Worm (Caenorhabditis elegans) whole organism, young adult: Measurements from ENCODE around the gene daao-1.

Experiments
- B0019.2 ChIP-seq: fragments of 200-800 bp; sonication (Bioruptor generic); conservative IDR thresholded peaks from 2 replicates; pipeline ENCODE4 v1.3.6; 2022; ENCODE audit warnings: missing genetic modification reagents, missing genetic modification characterization, missing compliant biosample characterization
- B0336.3 ChIP-seq: fragments of 200-800 bp; sonication (Bioruptor generic); IDR thresholded peaks from 2 replicates; pipeline ENCODE4 v1.3.6; 2022; ENCODE audit warnings: missing genetic modification characterization, missing compliant biosample characterization
- C06A6.2 ChIP-seq: fragments of 200-800 bp; sonication (Bioruptor generic); conservative IDR thresholded peaks from 2 replicates; pipeline ENCODE4 v1.3.6; 2022; ENCODE audit warnings: missing genetic modification characterization, missing compliant biosample characterization
- C17E4.6 ChIP-seq: fragments of 200-800 bp; sonication (Bioruptor generic); IDR thresholded peaks from 2 replicates; pipeline ENCODE4 v1.3.6; 2022; ENCODE audit warnings: missing genetic modification reagents, missing genetic modification characterization, missing compliant biosample characterization
- F33H1.4 ChIP-seq: fragments of 200-800 bp; sonication (Bioruptor generic); IDR thresholded peaks from 2 replicates; pipeline ENCODE4 v1.3.6; 2022; ENCODE audit warnings: missing genetic modification reagents, missing genetic modification characterization, missing compliant biosample characterization
- F49E8.2 ChIP-seq: sonication (generic microtip); optimal IDR thresholded peaks from 3 replicates; lab custom pipeline; 2017; ENCODE audit warnings: missing genetic modification characterization, mild to moderate bottlenecking, missing compliant biosample characterization, antibody characterized with exemption, moderate library complexity; ENCODE audit not compliant: insufficient read depth
- F52B5.7 ChIP-seq: sonication (generic microtip); optimal IDR thresholded peaks from 2 replicates; lab custom pipeline; 2016; ENCODE audit warnings: mild to moderate bottlenecking, missing genetic modification characterization, missing compliant biosample characterization
- F57C9.4 ChIP-seq: sonication (generic microtip); optimal IDR thresholded peaks from 2 replicates; lab custom pipeline; 2017; ENCODE audit warnings: mild to moderate bottlenecking, missing genetic modification characterization, missing compliant biosample characterization
- T07F8.4 ChIP-seq: sonication (generic microtip); optimal IDR thresholded peaks from 2 replicates; lab custom pipeline; 2016; ENCODE audit warnings: mild to moderate bottlenecking, missing genetic modification characterization, moderate library complexity, missing compliant biosample characterization
- T26A5.8 ChIP-seq: sonication (generic microtip); optimal IDR thresholded peaks from 2 replicates; lab custom pipeline; 2016; ENCODE audit warnings: missing genetic modification characterization, missing compliant biosample characterization
- Y79H2A.3 ChIP-seq: fragments of 200-800 bp; sonication (Bioruptor generic); conservative IDR thresholded peaks from 2 replicates; pipeline ENCODE4 v1.3.6; 2022; ENCODE audit warnings: missing genetic modification reagents, missing genetic modification characterization, missing compliant biosample characterization
- ZK185.1 ChIP-seq: sonication (generic microtip); optimal IDR thresholded peaks from 2 replicates; lab custom pipeline; 2016; ENCODE audit warnings: mild to moderate bottlenecking, missing genetic modification characterization, missing compliant biosample characterization; ENCODE audit not compliant: poor library complexity, severe bottlenecking
- aptf-2 ChIP-seq: fragments of 200-800 bp; sonication (Bioruptor generic); conservative IDR thresholded peaks from 2 replicates; pipeline ENCODE4 v1.3.6; 2022; ENCODE audit warnings: missing genetic modification reagents, missing genetic modification characterization, missing compliant biosample characterization
- attf-3 ChIP-seq: fragments of 200-800 bp; sonication (Bioruptor generic); conservative IDR thresholded peaks from 2 replicates; pipeline ENCODE4 v1.3.6; 2022; ENCODE audit warnings: missing genetic modification reagents, missing genetic modification characterization, missing compliant biosample characterization
- attf-5 ChIP-seq: fragments of 200-800 bp; sonication (Bioruptor generic); optimal IDR thresholded peaks from 2 replicates; lab custom pipeline; 2018; ENCODE audit warnings: mild to moderate bottlenecking, missing genetic modification characterization, missing compliant biosample characterization
- bed-1 ChIP-seq: fragments of 200-800 bp; sonication (Bioruptor generic); IDR thresholded peaks from 2 replicates; pipeline ENCODE4 v1.3.6; 2022; ENCODE audit warnings: missing genetic modification reagents, missing genetic modification characterization, missing compliant biosample characterization
- bed-2 ChIP-seq: fragments of 200-800 bp; sonication (Bioruptor generic); IDR thresholded peaks from 2 replicates; pipeline ENCODE4 v1.3.6; 2022; ENCODE audit warnings: missing genetic modification reagents, missing genetic modification characterization, missing compliant biosample characterization
- ccch-3 ChIP-seq: fragments of 200-800 bp; sonication (Bioruptor generic); optimal IDR thresholded peaks from 2 replicates; lab custom pipeline; 2018; ENCODE audit warnings: mild to moderate bottlenecking, missing genetic modification characterization, missing compliant biosample characterization
- cebp-2 ChIP-seq: fragments of 200-800 bp; sonication (Bioruptor generic); IDR thresholded peaks from 2 replicates; pipeline ENCODE4 v1.3.6; 2022; ENCODE audit warnings: missing genetic modification characterization, missing compliant biosample characterization
- ceh-58 ChIP-seq: fragments of 200-800 bp; sonication (Bioruptor generic); IDR thresholded peaks from 2 replicates; pipeline ENCODE4 v1.3.6; 2022; ENCODE audit warnings: missing genetic modification characterization, missing compliant biosample characterization
- dox-1 ChIP-seq: fragments of 200-800 bp; sonication (Bioruptor generic); IDR thresholded peaks from 2 replicates; pipeline ENCODE4 v1.3.6; 2022; ENCODE audit warnings: missing genetic modification reagents, missing genetic modification characterization, missing compliant biosample characterization
- efl-1 ChIP-seq: fragments of 150-350 bp; optimal IDR thresholded peaks from 2 replicates; lab custom pipeline; 2014; ENCODE audit warnings: missing biosample characterization, missing genetic modification reagents, missing genetic modification characterization
- egrh-3 ChIP-seq: fragments of 200-800 bp; sonication (Bioruptor generic); IDR thresholded peaks from 2 replicates; pipeline ENCODE4 v1.3.6; 2022; ENCODE audit warnings: missing genetic modification reagents, missing genetic modification characterization, missing compliant biosample characterization
- ekl-4 ChIP-seq: fragments of 200-800 bp; sonication (Bioruptor generic); IDR thresholded peaks from 2 replicates; pipeline ENCODE4 v1.3.6; 2022; ENCODE audit warnings: missing genetic modification reagents, missing genetic modification characterization, missing compliant biosample characterization
- fkh-3 ChIP-seq: sonication (generic microtip); optimal IDR thresholded peaks from 2 replicates; lab custom pipeline; 2016; ENCODE audit warnings: mild to moderate bottlenecking, missing genetic modification characterization, missing compliant biosample characterization
- him-1 ChIP-seq: sonication (generic microtip); optimal IDR thresholded peaks from 2 replicates; lab custom pipeline; 2016; ENCODE audit warnings: missing genotype, missing genetic modification reagents, missing genetic modification characterization, missing compliant biosample characterization
- hlh-26 ChIP-seq: fragments of 200-800 bp; sonication (Bioruptor generic); conservative IDR thresholded peaks from 2 replicates; pipeline ENCODE4 v1.3.6; 2022; ENCODE audit warnings: missing genetic modification reagents, missing genetic modification characterization, missing compliant biosample characterization
- hmg-1.2 ChIP-seq: fragments of 200-800 bp; sonication (Bioruptor generic); IDR thresholded peaks from 2 replicates; pipeline ENCODE4 v1.3.6; 2022; ENCODE audit warnings: missing genetic modification reagents, missing genetic modification characterization, missing compliant biosample characterization
- hrde-1 ChIP-seq: sonication (generic microtip); optimal IDR thresholded peaks from 2 replicates; lab custom pipeline; 2016; ENCODE audit warnings: missing genetic modification characterization, mild to moderate bottlenecking, missing compliant biosample characterization, moderate library complexity, missing genotype, missing genetic modification reagents, borderline replicate concordance
- lag-1 ChIP-seq: fragments of 200-800 bp; sonication (Bioruptor generic); IDR thresholded peaks from 2 replicates; pipeline ENCODE4 v1.3.6; 2022; ENCODE audit warnings: missing genetic modification reagents, missing genetic modification characterization, missing compliant biosample characterization
- let-526 ChIP-seq: fragments of 200-800 bp; sonication (Bioruptor generic); IDR thresholded peaks from 2 replicates; pipeline ENCODE4 v1.3.6; 2022; ENCODE audit warnings: missing genetic modification reagents, missing genetic modification characterization, missing compliant biosample characterization
- let-607 ChIP-seq, 2 experiments: fragments of 200-800 bp in 1 of 2; sonication (Bioruptor generic) in 1 of 2; sonication (generic microtip) in 1 of 2; optimal IDR thresholded peaks; 2 replicates each; lab custom pipeline; 2016 to 2018; ENCODE audit warnings: mild to moderate bottlenecking in 2 of 2, missing compliant biosample characterization in 2 of 2, missing genetic modification characterization in 2 of 2, moderate library complexity in 2 of 2, missing genotype in 1 of 2
- lin-40 ChIP-seq: sonication (generic microtip); optimal IDR thresholded peaks from 2 replicates; lab custom pipeline; 2016; ENCODE audit warnings: missing genetic modification characterization, mild to moderate bottlenecking, missing compliant biosample characterization, missing genotype, missing genetic modification reagents
- lin-54 ChIP-seq: fragments of 200-800 bp; sonication (Bioruptor generic); optimal IDR thresholded peaks from 2 replicates; lab custom pipeline; 2018; ENCODE audit warnings: mild to moderate bottlenecking, missing genetic modification characterization, missing compliant biosample characterization
- lsy-27 ChIP-seq: sonication (generic microtip); optimal IDR thresholded peaks from 2 replicates; lab custom pipeline; 2017; ENCODE audit warnings: missing genetic modification characterization, mild to moderate bottlenecking, missing compliant biosample characterization, antibody characterized with exemption, missing genotype, borderline replicate concordance; ENCODE audit not compliant: insufficient read depth
- madf-10 ChIP-seq: sonication (generic microtip); optimal IDR thresholded peaks from 2 replicates; lab custom pipeline; 2016; ENCODE audit warnings: mild to moderate bottlenecking, missing genetic modification characterization, missing compliant biosample characterization
- madf-6 ChIP-seq: fragments of 200-800 bp; sonication (Bioruptor generic); IDR thresholded peaks from 2 replicates; pipeline ENCODE4 v1.3.6; 2022; ENCODE audit warnings: missing genetic modification reagents, missing genetic modification characterization, missing compliant biosample characterization
- mel-28 ChIP-seq: sonication (generic microtip); optimal IDR thresholded peaks from 2 replicates; lab custom pipeline; 2016; ENCODE audit warnings: borderline replicate concordance, mild to moderate bottlenecking, missing genetic modification characterization, missing compliant biosample characterization
- mxl-1 ChIP-seq: sonication (generic microtip); optimal IDR thresholded peaks from 2 replicates; lab custom pipeline; 2016; ENCODE audit warnings: missing genetic modification characterization, missing compliant biosample characterization
- rcor-1 ChIP-seq: fragments of 200-800 bp; sonication (Bioruptor generic); IDR thresholded peaks from 2 replicates; pipeline ENCODE4 v1.3.6; 2022; ENCODE audit warnings: missing genetic modification reagents, missing genetic modification characterization, missing compliant biosample characterization
- repo-1 ChIP-seq: sonication (generic microtip); optimal IDR thresholded peaks from 2 replicates; lab custom pipeline; 2017; ENCODE audit warnings: mild to moderate bottlenecking, missing genetic modification characterization, missing compliant biosample characterization
- sdz-38 ChIP-seq: sonication (generic microtip); optimal IDR thresholded peaks from 2 replicates; lab custom pipeline; 2016; ENCODE audit warnings: missing genotype, missing genetic modification characterization, missing compliant biosample characterization
- ztf-25 ChIP-seq: fragments of 200-800 bp; sonication (Bioruptor generic); IDR thresholded peaks from 2 replicates; pipeline ENCODE4 v1.3.6; 2022; ENCODE audit warnings: missing genetic modification reagents, missing genetic modification characterization, missing compliant biosample characterization
- ztf-26 ChIP-seq: sonication (generic microtip); optimal IDR thresholded peaks from 2 replicates; lab custom pipeline; 2017; ENCODE audit warnings: missing genetic modification characterization, missing compliant biosample characterization
- ztf-3 ChIP-seq: fragments of 200-800 bp; sonication (Bioruptor generic); optimal IDR thresholded peaks from 2 replicates; lab custom pipeline; 2018; ENCODE audit warnings: mild to moderate bottlenecking, missing genetic modification characterization, missing compliant biosample characterization
- ztf-6 ChIP-seq: fragments of 200-800 bp; sonication (Bioruptor generic); IDR thresholded peaks from 2 replicates; pipeline ENCODE4 v1.3.6; 2022; ENCODE audit warnings: missing genetic modification reagents, missing genetic modification characterization, missing compliant biosample characterization

Gene daao-1

ce11 chrIV:2601988-2602861, 11.8 kb upstream of the daao-1 start:
- TF ChIP-seq rcor-1: peak; percentile 88
- TF ChIP-seq efl-1: peak; percentile 49
- TF ChIP-seq hlh-26 (GFP tag; lab: Robert Waterston, UW): no peak
- no peak for TF ChIP-seq T26A5.8 (tag; lab: Kevin White, UChicago)
- TF ChIP-seq mxl-1 (tag; lab: Kevin White, UChicago): no peak
- TF ChIP-seq hrde-1 (tag; lab: Kevin White, UChicago): no peak
- no peak for TF ChIP-seq sdz-38
- TF ChIP-seq lin-54 (GFP tag; lab: Kevin White, UChicago): peak; percentile 94
- no peak for TF ChIP-seq ceh-58
- peak; percentile 77 for TF ChIP-seq mel-28 (tag; lab: Kevin White, UChicago)
- peak; percentile 44; the same call in 1 of the 2 replicates for TF ChIP-seq egrh-3 (GFP tag; lab: Robert Waterston, UW)
- TF ChIP-seq ztf-6 (GFP tag; lab: Robert Waterston, UW): peak; percentile 74; the same call in 1 of the 2 replicates
- TF ChIP-seq lag-1 (GFP tag; lab: Robert Waterston, UW): no peak
- peak; percentile 79; the same call in 1 of the 2 replicates for TF ChIP-seq cebp-2 (GFP tag; lab: Robert Waterston, UW)
- no peak for TF ChIP-seq him-1
- TF ChIP-seq let-607 (tag; optimal IDR thresholded peaks at IDR 0.05; lab: Kevin White, UChicago): peak; percentile 78 to 93
- TF ChIP-seq Y79H2A.3 (GFP tag; lab: Robert Waterston, UW): peak; percentile 71; the same call in 1 of the 2 replicates
- TF ChIP-seq lin-40 (tag; lab: Kevin White, UChicago): peak; percentile 97
- TF ChIP-seq ZK185.1 (tag; lab: Kevin White, UChicago): peak; percentile 94
- TF ChIP-seq aptf-2 (GFP tag; lab: Robert Waterston, UW): peak; percentile 54; the same call in 1 of the 2 replicates
- peak; percentile 92 for TF ChIP-seq ztf-3
- peak; percentile 75 for TF ChIP-seq F57C9.4 (tag; lab: Kevin White, UChicago)
- no peak for TF ChIP-seq ccch-3 (GFP tag; lab: Kevin White, UChicago)
- TF ChIP-seq T07F8.4: peak; percentile 35
- TF ChIP-seq madf-6: peak; percentile 60; the same call in 1 of the 2 replicates
- peak; percentile 65 for TF ChIP-seq F33H1.4 (GFP tag; lab: Robert Waterston, UW)
- peak; percentile 95 for TF ChIP-seq dox-1 (GFP tag; lab: Robert Waterston, UW)
- TF ChIP-seq ekl-4 (GFP tag; lab: Robert Waterston, UW): peak; percentile 99
- TF ChIP-seq bed-1 (GFP tag; lab: Robert Waterston, UW): peak; percentile 96
- TF ChIP-seq hmg-1.2 (GFP tag; lab: Robert Waterston, UW): peak; percentile 98
- TF ChIP-seq C17E4.6 (GFP tag; lab: Robert Waterston, UW): peak; percentile 92
- peak; percentile 97 for TF ChIP-seq ztf-26 (tag; lab: Kevin White, UChicago)
- TF ChIP-seq madf-10 (tag; lab: Kevin White, UChicago): peak; percentile 92
- TF ChIP-seq attf-5 (GFP tag; lab: Kevin White, UChicago): peak; percentile 99
- no peak for TF ChIP-seq bed-2
- TF ChIP-seq let-526 (GFP tag; lab: Robert Waterston, UW): peak; percentile 99
- TF ChIP-seq C06A6.2 (GFP tag; lab: Robert Waterston, UW): peak; percentile 96
- TF ChIP-seq F52B5.7: peak; percentile 92
- peak; percentile 58; the same call in 1 of the 2 replicates for TF ChIP-seq B0019.2
- peak; percentile 98 for TF ChIP-seq B0336.3 (GFP tag; lab: Robert Waterston, UW)
- no peak for TF ChIP-seq F49E8.2 (tag; lab: Kevin White, UChicago)
- TF ChIP-seq ztf-25 (GFP tag; lab: Robert Waterston, UW): no peak
- peak; percentile 97 for TF ChIP-seq repo-1 (tag; lab: Kevin White, UChicago)
- TF ChIP-seq attf-3 (GFP tag; lab: Robert Waterston, UW): peak; percentile 63
- no peak for TF ChIP-seq fkh-3
- no peak for TF ChIP-seq lsy-27 (tag; lab: Kevin White, UChicago)
